Fruit fly (Drosophila melanogaster) whole organism, pupa: ENCODE results near the gene pum.

Experiments
- CG10348 ChIP-seq: fragments of 200-800 bp; sonication (Bioruptor generic); IDR thresholded peaks from 2 replicates; pipeline ENCODE4 v1.3.6; 2022; ENCODE audit warnings: missing biosample characterization, missing genetic modification characterization
- CG12605 ChIP-seq: fragments of 200-800 bp; sonication (Bioruptor generic); IDR thresholded peaks from 2 replicates; pipeline ENCODE4 v1.3.6; 2022; ENCODE audit warnings: missing biosample characterization, missing genetic modification characterization
- CG13204 ChIP-seq: fragments of 200-800 bp; sonication (Bioruptor generic); optimal IDR thresholded peaks from 2 replicates; lab custom pipeline; 2018; ENCODE audit warnings: missing biosample characterization, mild to moderate bottlenecking, missing genetic modification characterization, moderate library complexity
- CG15710 ChIP-seq: fragments of 200-800 bp; sonication (Bioruptor generic); optimal IDR thresholded peaks from 2 replicates; lab custom pipeline; 2018; ENCODE audit warnings: missing biosample characterization, mild to moderate bottlenecking, missing genetic modification characterization, moderate library complexity
- CG17806 ChIP-seq: fragments of 200-800 bp; sonication (Bioruptor generic); optimal IDR thresholded peaks from 2 replicates; lab custom pipeline; 2018; ENCODE audit warnings: missing biosample characterization, mild to moderate bottlenecking, missing genetic modification characterization, moderate library complexity
- CG32121 ChIP-seq: fragments of 200-800 bp; sonication (Bioruptor generic); IDR thresholded peaks from 2 replicates; pipeline ENCODE4 v1.3.6; 2022; ENCODE audit warnings: missing biosample characterization, missing genetic modification characterization
- CG8301 ChIP-seq: fragments of 200-800 bp; sonication (Bioruptor generic); optimal IDR thresholded peaks from 2 replicates; lab custom pipeline; 2018; ENCODE audit warnings: missing biosample characterization, mild to moderate bottlenecking, missing genetic modification characterization
- CG9948 ChIP-seq: fragments of 200-800 bp; sonication (Bioruptor generic); optimal IDR thresholded peaks from 2 replicates; lab custom pipeline; 2018; ENCODE audit warnings: missing biosample characterization, mild to moderate bottlenecking, missing genetic modification characterization, moderate library complexity
- D1 ChIP-seq: fragments of 200-800 bp; sonication (Bioruptor generic); optimal IDR thresholded peaks from 2 replicates; lab custom pipeline; 2018; ENCODE audit warnings: missing biosample characterization, mild to moderate bottlenecking, missing genetic modification characterization, moderate library complexity
- EcR ChIP-seq: fragments of 200-800 bp; sonication (Bioruptor generic); optimal IDR thresholded peaks from 3 replicates; lab custom pipeline; 2019; ENCODE audit warnings: missing biosample characterization, missing genetic modification characterization, mild to moderate bottlenecking, moderate library complexity, missing genetic modification reagents
- Ets98B ChIP-seq: fragments of 200-800 bp; sonication (Bioruptor generic); IDR thresholded peaks from 2 replicates; pipeline ENCODE4 v1.3.6; 2022; ENCODE audit warnings: missing biosample characterization, missing genetic modification characterization
- Pif1B ChIP-seq: fragments of 200-800 bp; sonication (Bioruptor generic); optimal IDR thresholded peaks from 3 replicates; lab custom pipeline; 2016; ENCODE audit warnings: missing biosample characterization, missing genetic modification characterization

DNA sequence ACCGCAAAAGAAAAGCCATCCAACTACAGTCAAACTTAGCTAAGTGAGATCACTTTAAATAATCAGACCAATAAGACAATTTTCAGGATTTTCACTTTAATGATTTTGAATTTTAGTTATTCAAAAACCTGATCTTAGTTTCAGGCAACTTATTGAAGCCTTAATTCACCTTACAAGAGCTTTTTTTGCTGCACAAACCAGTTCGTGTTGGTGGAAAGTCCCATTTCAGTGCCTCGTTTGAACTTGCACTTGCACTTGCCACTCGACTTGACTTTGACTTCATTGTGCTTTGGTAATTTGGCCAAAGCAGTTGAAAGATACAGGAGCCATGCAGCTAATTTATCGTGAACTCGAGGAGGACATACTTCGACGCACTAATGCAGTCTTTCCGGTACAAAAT is 14.1 kb upstream of the pum start, which contains the start of gene St2:
- TF ChIP-seq CG13204 (GFP tag; lab: Kevin White, UChicago) (no peak), EcR (no peak), CG32121 (GFP tag; lab: Robert Waterston, UW) (no peak), CG17806 (tag; lab: Kevin White, UChicago) (no peak), CG12605 (GFP tag; lab: Robert Waterston, UW) (no peak), CG9948 (no peak), CG10348 (GFP tag; lab: Robert Waterston, UW) (no peak), D1 (tag; lab: Kevin White, UChicago) (no peak), Pif1B (no peak), CG8301 (tag; lab: Kevin White, UChicago) (no peak), Ets98B (GFP tag; lab: Robert Waterston, UW) (no peak), CG15710 (tag; lab: Kevin White, UChicago) (no peak)
